Worm (Caenorhabditis elegans): Measurements from ENCODE around the gene prx-13.

prx-13 gene

ce11 chrII:7255614-7256162 is 3.9 kb upstream of the prx-13 start, which contains the start of gene F32A5.8:
TSS of gene F32A5.8 (plus strand) at chrII:7256112.
- TF ChIP-seq nhr-102 (tag; optimal IDR thresholded peaks at IDR 0.05) (peak; percentile 51), hmg-1.1 (GFP tag; IDR thresholded peaks at IDR 0.05) (no peak), Y105C5A.15 (GFP tag; IDR thresholded peaks at IDR 0.05) (no peak), T26A8.4 (GFP tag; IDR thresholded peaks at IDR 0.05) (no peak), mep-1 (tag; optimal IDR thresholded peaks at IDR 0.05) (peak; percentile 49), nhr-28 (tag; optimal IDR thresholded peaks at IDR 0.05) (peak; percentile 84), pqm-1 (tag; optimal IDR thresholded peaks at IDR 0.05) (peak; percentile 69), dmd-6 (GFP tag; IDR thresholded peaks at IDR 0.05) (peak; percentile 72), daf-16 (GFP tag; optimal IDR thresholded peaks at IDR 0.05) (no peak), daf-16 (tag; optimal IDR thresholded peaks at IDR 0.05) (peak; percentile 88), F37D6.2 (tag; optimal IDR thresholded peaks at IDR 0.05) (no peak), hlh-11 (tag; optimal IDR thresholded peaks at IDR 0.05) (peak; percentile 71), ztf-7 (tag; optimal IDR thresholded peaks at IDR 0.05) (no peak), lin-1 (GFP tag; IDR thresholded peaks at IDR 0.05) (no peak), arid-1 (GFP tag; conservative IDR thresholded peaks at IDR 0.05) (no peak), hlh-30 (tag; optimal IDR thresholded peaks at IDR 0.05; ENCODE audit: insufficient read depth) (peak; percentile 0), nhr-6 (tag; optimal IDR thresholded peaks at IDR 0.05) (peak; percentile 76), dve-1 (tag; optimal IDR thresholded peaks at IDR 0.05; ENCODE audit: insufficient read depth) (peak; percentile 84), lsy-2 (tag; optimal IDR thresholded peaks at IDR 0.05) (peak in 1 of 2 experiments; percentile 51), mes-2 (tag; optimal IDR thresholded peaks at IDR 0.05; ENCODE audit: poor library complexity, severe bottlenecking) (peak; percentile 56), nhr-77 (tag; optimal IDR thresholded peaks at IDR 0.05) (peak; percentile 54), T20F7.1 (GFP tag; optimal IDR thresholded peaks at IDR 0.05) (peak; percentile 64), pha-4 (GFP tag; IDR thresholded peaks at IDR 0.05) (no peak), pha-4 (tag; optimal IDR thresholded peaks at IDR 0.05) (peak; percentile 81), mdl-1 (tag; optimal IDR thresholded peaks at IDR 0.05) (peak in 1 of 2 experiments; percentile 17), madf-9 (GFP tag; conservative IDR thresholded peaks at IDR 0.05) (no peak), ama-1 (optimal IDR thresholded peaks at IDR 0.05) (peak; percentile 45), nhr-10 (tag; optimal IDR thresholded peaks at IDR 0.05) (no peak)

- TF ChIP-seq aha-1 (tag) (no peak), T20F7.1 (GFP tag; optimal IDR thresholded peaks at IDR 0.05) (peak; percentile 92), daf-16 (GFP tag; optimal IDR thresholded peaks at IDR 0.05) (no peak), daf-16 (tag; optimal IDR thresholded peaks at IDR 0.05) (peak; percentile 11), Y48G9A.11 (GFP tag; IDR thresholded peaks at IDR 0.05) (peak; percentile 73; the same call in 1 of the 2 replicates), lsy-2 (tag; optimal IDR thresholded peaks at IDR 0.05) (peak in 1 of 2 experiments; percentile 25), nhr-11 (tag; optimal IDR thresholded peaks at IDR 0.05) (no peak)
Observed at ce11 chrII:7253073-7253472, 1.3 kb upstream of the prx-13 start, which contains the start of gene lsm-4. TSS of gene lsm-4 (minus strand) at chrII:7253163.

DNA sequence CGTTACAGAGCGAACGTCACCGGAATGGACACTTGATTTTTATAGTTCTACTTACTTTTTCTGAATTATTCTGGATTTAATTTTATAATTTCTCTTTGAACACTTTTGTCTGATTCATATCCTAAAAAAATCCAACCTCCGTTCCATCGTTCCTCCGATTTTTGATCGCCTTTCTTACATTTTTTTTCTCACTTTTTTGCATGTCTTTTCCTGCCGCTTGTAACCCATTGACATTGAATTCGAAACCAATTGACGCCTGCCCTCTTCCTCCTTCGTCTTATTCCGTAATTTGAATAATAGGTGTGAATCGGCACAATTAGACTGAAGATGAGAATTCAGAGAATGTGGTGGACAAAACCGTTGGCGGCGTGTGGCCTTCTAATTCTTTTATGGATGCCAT is 6.2 kb downstream of the prx-13 start, which contains the start of gene skpo-3:
Gene skpo-3 (plus strand): TSS at position 301 of the 400 bp plus-strand sequence.
- TF ChIP-seq Y5F2A.4 (GFP tag; optimal IDR thresholded peaks at IDR 0.05) (no peak), nhr-111 (GFP tag; optimal IDR thresholded peaks at IDR 0.05) (no peak), unc-62 (GFP tag; optimal IDR thresholded peaks at IDR 0.05 in 1 of 2) (no peak), unc-62 (tag; optimal IDR thresholded peaks at IDR 0.05) (no peak), zfp-2 (tag; optimal IDR thresholded peaks at IDR 0.05) (no peak), pha-4 (GFP tag; IDR thresholded peaks at IDR 0.05) (no peak), pha-4 (tag; optimal IDR thresholded peaks at IDR 0.05) (no peak), mep-1 (tag; optimal IDR thresholded peaks at IDR 0.05) (no peak), lim-7 (GFP tag; IDR thresholded peaks at IDR 0.05) (no peak), fos-1 (tag; optimal IDR thresholded peaks at IDR 0.05) (no peak), set-16 (GFP tag; IDR thresholded peaks at IDR 0.05) (no peak), gei-8 (GFP tag; optimal IDR thresholded peaks at IDR 0.05) (no peak), pqm-1 (tag; optimal IDR thresholded peaks at IDR 0.05) (no peak), mdt-29 (GFP tag; IDR thresholded peaks at IDR 0.05) (no peak), nhr-41 (GFP tag; IDR thresholded peaks at IDR 0.05) (no peak), nhr-6 (tag; optimal IDR thresholded peaks at IDR 0.05) (no peak), nhr-11 (tag; optimal IDR thresholded peaks at IDR 0.05) (no peak), R02D3.7 (tag; optimal IDR thresholded peaks at IDR 0.05) (no peak)
